Worm (Caenorhabditis elegans): ENCODE measurements around the gene srh-194.

DNA sequence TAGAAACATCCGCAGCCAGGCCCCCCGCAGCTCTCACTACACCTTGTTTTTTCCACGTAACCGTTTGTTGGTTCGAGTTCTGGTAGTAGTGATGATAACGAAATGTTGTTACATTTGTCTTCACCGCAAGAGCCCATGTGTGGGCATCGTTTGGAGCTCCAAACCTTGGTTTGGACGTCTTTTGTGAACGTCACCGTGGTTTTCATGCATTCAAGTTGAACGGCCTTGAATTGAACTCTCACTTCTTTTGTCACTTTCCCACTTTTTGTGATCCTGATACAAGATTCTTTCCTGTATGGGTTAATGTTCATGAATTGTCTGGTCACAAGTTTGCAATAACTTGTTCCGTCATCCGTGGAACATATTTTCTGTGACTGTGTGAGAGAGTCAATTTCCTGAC, 10.5 kb upstream of the srh-194 start:
- TF ChIP-seq dpl-1 (GFP tag; optimal IDR thresholded peaks at IDR 0.05) (no peak), akir-1 (GFP tag; optimal IDR thresholded peaks at IDR 0.05) (no peak), Y53F4B.3 (GFP tag; IDR thresholded peaks at IDR 0.05) (no peak), ama-1 (optimal IDR thresholded peaks at IDR 0.05) (no peak), ama-1 (GFP tag; optimal IDR thresholded peaks at IDR 0.05) (no peak), snpc-4 (GFP tag; optimal IDR thresholded peaks at IDR 0.05) (no peak), snpc-4 (tag; optimal IDR thresholded peaks at IDR 0.05) (no peak), sdz-38 (tag; optimal IDR thresholded peaks at IDR 0.05) (no peak), T07F8.4 (tag; optimal IDR thresholded peaks at IDR 0.05) (no peak), die-1 (tag; optimal IDR thresholded peaks at IDR 0.05) (no peak), attf-5 (GFP tag; optimal IDR thresholded peaks at IDR 0.05) (no peak), lin-35 (GFP tag; optimal IDR thresholded peaks at IDR 0.05) (no peak), pha-4 (tag; optimal IDR thresholded peaks at IDR 0.05) (no peak), egl-44 (GFP tag; IDR thresholded peaks at IDR 0.05) (no peak)
